Fruit fly (Drosophila melanogaster) whole organism: Measurements from ENCODE around the gene crp.

Experiments
- CG8478 ChIP-seq: fragments of >200 bp; optimal IDR thresholded peaks from 2 replicates; lab custom pipeline; 2018; ENCODE audit warnings: inconsistent platforms
- Dll ChIP-seq: fragments of >200 bp; optimal IDR thresholded peaks from 2 replicates; lab custom pipeline; 2017
- EcR ChIP-seq, 2 experiments: fragments of >200 bp; optimal IDR thresholded peaks; 2 replicates each; lab custom pipeline; 2017; ENCODE audit warnings: missing biosample characterization in 2 of 2, missing genetic modification characterization in 2 of 2, missing genetic modification reagents in 2 of 2
- pan ChIP-seq: fragments of >200 bp; optimal IDR thresholded peaks from 2 replicates; lab custom pipeline; 2017
- psq ChIP-seq: fragments of >200 bp; optimal IDR thresholded peaks from 2 replicates; lab custom pipeline; 2017
- usp ChIP-seq: fragments of >200 bp; optimal IDR thresholded peaks from 2 replicates; lab custom pipeline; 2017; ENCODE audit warnings: missing biosample characterization, missing genetic modification characterization, mixed read lengths

The crp gene

dm6 chr2L:16241639-16242038 lies 45.9 kb downstream of the crp start, which contains the start of gene CG42818:
Gene CG42818 (plus strand): TSS chr2L:16241939.
- TF ChIP-seq CG8478 (no peak), pan (no peak), psq (no peak), EcR (GFP tag; optimal IDR thresholded peaks at IDR 0.05; lab: Kevin White, UChicago) (no peak), usp (GFP tag; lab: Kevin White, UChicago) (no peak), Dll (no peak)

DNA sequence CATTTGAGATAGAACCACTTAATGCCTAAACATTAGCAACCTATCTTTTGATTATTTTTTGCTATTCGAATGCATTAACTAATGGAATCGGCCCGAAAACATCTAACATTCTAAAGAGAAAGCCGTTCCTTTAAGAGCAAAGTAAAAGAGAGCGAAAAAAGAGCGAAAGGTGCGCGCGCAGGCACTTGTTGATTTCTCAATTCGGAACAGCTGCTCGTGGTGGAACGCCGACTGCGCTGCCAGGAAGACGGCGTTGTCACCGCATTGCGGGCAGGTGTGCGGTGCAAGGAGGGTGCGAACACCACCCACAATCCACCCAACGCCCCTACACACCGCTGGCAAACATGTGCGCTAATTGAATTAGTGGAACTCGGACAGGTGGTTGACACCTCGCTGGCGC lies 52.7 kb downstream of the crp start:
- TF ChIP-seq EcR (GFP tag; optimal IDR thresholded peaks at IDR 0.05; lab: Kevin White, UChicago) (no peak), usp (GFP tag; lab: Kevin White, UChicago) (no peak), psq (no peak), CG8478 (no peak), Dll (no peak), pan (no peak)

dm6 chr2L:16231265-16231664 lies 56.3 kb downstream of the crp start, which contains the start of gene Ca-Ma2d:
Gene Ca-Ma2d (plus strand): TSS chr2L:16231475.
- no peak for TF ChIP-seq CG8478
- TF ChIP-seq usp (GFP tag; lab: Kevin White, UChicago): no peak
- no peak for TF ChIP-seq pan
- TF ChIP-seq Dll: no peak
- TF ChIP-seq psq: no peak
- no peak for TF ChIP-seq EcR (GFP tag; optimal IDR thresholded peaks at IDR 0.05; lab: Kevin White, UChicago)

DNA sequence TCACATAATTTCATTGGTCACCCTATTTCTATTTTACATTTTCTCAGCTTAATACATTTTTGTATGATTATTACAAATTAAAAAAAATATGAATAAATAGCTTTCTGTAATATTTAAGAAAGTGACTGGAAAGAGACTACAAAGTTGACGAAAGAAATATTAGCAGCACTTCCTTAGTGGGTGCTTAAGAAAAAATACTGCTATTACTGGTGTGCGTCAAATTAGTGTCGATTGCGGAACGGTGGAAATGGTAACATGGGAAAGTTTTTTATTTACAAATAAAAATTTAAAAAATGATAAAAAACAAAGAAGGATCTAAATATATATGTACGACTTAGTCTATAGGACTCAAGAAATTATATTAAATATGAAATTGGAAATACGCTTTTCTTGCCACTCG lies 63.5 kb downstream of the crp start:
- TF ChIP-seq usp (GFP tag; lab: Kevin White, UChicago) (no peak), EcR (GFP tag; optimal IDR thresholded peaks at IDR 0.05; lab: Kevin White, UChicago) (no peak), CG8478 (no peak), psq (no peak), pan (no peak), Dll (no peak)

DNA sequence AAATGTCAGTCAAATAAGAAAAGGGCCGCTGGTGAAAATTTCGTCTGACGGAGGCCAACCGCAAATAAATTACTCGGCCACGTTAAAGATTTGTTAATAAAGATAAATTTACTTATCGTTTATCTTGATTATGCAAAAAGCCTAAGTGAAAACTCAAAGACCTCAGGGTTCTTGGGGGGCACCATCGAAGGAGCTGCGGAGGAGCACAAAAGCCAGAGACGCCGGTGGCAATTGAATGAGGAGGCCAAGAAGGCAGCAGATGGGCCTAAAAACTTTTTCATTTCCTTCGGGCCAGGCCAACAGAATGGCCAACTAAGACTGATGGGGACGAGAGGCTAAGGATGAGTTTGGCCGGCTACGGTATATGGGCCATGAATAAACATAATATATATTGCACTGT lies 71.2 kb downstream of the crp start:
- TF ChIP-seq Dll (no peak), psq (no peak), EcR (GFP tag; optimal IDR thresholded peaks at IDR 0.05; lab: Kevin White, UChicago) (no peak), pan (no peak)
